Worm (Caenorhabditis elegans) whole organism, L3 larva: Measurements from ENCODE around the gene fbxa-224.

ENCODE experiments used
- R02D3.7 ChIP-seq: fragments of 150-350 bp; optimal IDR thresholded peaks from 2 replicates; lab custom pipeline; 2014; ENCODE audit warnings: missing biosample characterization, missing genetic modification characterization
- ZK546.5 ChIP-seq: sonication (generic microtip); optimal IDR thresholded peaks from 2 replicates; lab custom pipeline; 2017; ENCODE audit warnings: missing biosample characterization, missing genetic modification characterization
- ama-1 ChIP-seq: fragments of 150-350 bp; optimal IDR thresholded peaks from 2 replicates; lab custom pipeline; 2018
- ceh-28 ChIP-seq: fragments of 150-350 bp; optimal IDR thresholded peaks from 2 replicates; lab custom pipeline; 2014; ENCODE audit warnings: missing biosample characterization, missing genetic modification reagents, missing genetic modification characterization
- ceh-9 ChIP-seq: sonication (generic microtip); optimal IDR thresholded peaks from 2 replicates; lab custom pipeline; 2018; ENCODE audit warnings: missing biosample characterization, missing genetic modification characterization
- daf-12 ChIP-seq: fragments of 150-350 bp; optimal IDR thresholded peaks from 2 replicates; lab custom pipeline; 2014; ENCODE audit warnings: missing biosample characterization, missing genetic modification reagents, missing genetic modification characterization
- egl-27 ChIP-seq: sonication (generic microtip); optimal IDR thresholded peaks from 4 replicates; lab custom pipeline; 2017; ENCODE audit warnings: missing biosample characterization, missing genetic modification reagents, missing genetic modification characterization
- egl-5 ChIP-seq: fragments of 150-350 bp; optimal IDR thresholded peaks from 2 replicates; lab custom pipeline; 2017; ENCODE audit warnings: missing biosample characterization, missing genetic modification reagents, missing genetic modification characterization, inconsistent platforms
- elt-1 ChIP-seq: fragments of 150-350 bp; optimal IDR thresholded peaks from 2 replicates; lab custom pipeline; 2014; ENCODE audit warnings: missing biosample characterization, missing genetic modification characterization
- elt-2 ChIP-seq: sonication (generic microtip); optimal IDR thresholded peaks from 2 replicates; lab custom pipeline; 2016; ENCODE audit warnings: missing genetic modification reagents, mild to moderate bottlenecking, missing genetic modification characterization, missing compliant biosample characterization
- elt-3 ChIP-seq, 3 experiments: fragments of 150-350 bp in 1 of 3; sonication (generic microtip) in 2 of 3; optimal IDR thresholded peaks; 2 replicates in 2 of 3; 4 replicates in 1 of 3; lab custom pipeline; 2014 to 2017; ENCODE audit warnings: missing biosample characterization in 3 of 3, missing genetic modification characterization in 3 of 3
- eor-1 ChIP-seq, 2 experiments: fragments of 150-350 bp; optimal IDR thresholded peaks; 2 replicates each; lab custom pipeline; 2014 to 2018; ENCODE audit warnings: missing biosample characterization in 2 of 2, missing genetic modification characterization in 2 of 2
- fkh-10 ChIP-seq: sonication (generic microtip); optimal IDR thresholded peaks from 2 replicates; lab custom pipeline; 2017; ENCODE audit warnings: missing biosample characterization, missing genetic modification reagents, missing genetic modification characterization
- hmg-11 ChIP-seq: sonication (generic microtip); optimal IDR thresholded peaks from 2 replicates; lab custom pipeline; 2016; ENCODE audit warnings: missing genetic modification characterization, missing compliant biosample characterization
- jun-1 ChIP-seq: fragments of 150-350 bp; optimal IDR thresholded peaks from 2 replicates; lab custom pipeline; 2014; ENCODE audit warnings: missing biosample characterization, missing genetic modification reagents, missing genetic modification characterization
- lin-15B ChIP-seq: fragments of 150-350 bp; optimal IDR thresholded peaks from 2 replicates; lab custom pipeline; 2014; ENCODE audit warnings: missing biosample characterization, missing genetic modification characterization
- lin-39 ChIP-seq: fragments of 150-350 bp; optimal IDR thresholded peaks from 2 replicates; lab custom pipeline; 2018; ENCODE audit warnings: missing biosample characterization, missing genetic modification reagents, missing genetic modification characterization
- mdl-1 ChIP-seq: fragments of 150-350 bp; optimal IDR thresholded peaks from 2 replicates; lab custom pipeline; 2014; ENCODE audit warnings: missing biosample characterization, missing genetic modification characterization
- mml-1 ChIP-seq: fragments of 150-350 bp; sonication (generic microtip); optimal IDR thresholded peaks from 3 replicates; lab custom pipeline; 2014; ENCODE audit warnings: missing biosample characterization, missing genetic modification characterization
- nfya-1 ChIP-seq: sonication (generic microtip); optimal IDR thresholded peaks from 2 replicates; lab custom pipeline; 2017; ENCODE audit warnings: missing genetic modification characterization, mild to moderate bottlenecking, missing compliant biosample characterization, antibody characterized with exemption, moderate library complexity; ENCODE audit not compliant: insufficient read depth
- nhr-11 ChIP-seq: fragments of 150-350 bp; optimal IDR thresholded peaks from 2 replicates; lab custom pipeline; 2014; ENCODE audit warnings: missing biosample characterization, missing genetic modification characterization
- nhr-23 ChIP-seq: fragments of 150-350 bp; optimal IDR thresholded peaks from 2 replicates; lab custom pipeline; 2014; ENCODE audit warnings: missing biosample characterization, missing genetic modification reagents, missing genetic modification characterization
- nhr-237 ChIP-seq: fragments of 150-350 bp; optimal IDR thresholded peaks from 2 replicates; lab custom pipeline; 2014; ENCODE audit warnings: missing biosample characterization, missing genetic modification characterization
- nhr-25 ChIP-seq: sonication (generic microtip); optimal IDR thresholded peaks from 2 replicates; lab custom pipeline; 2017; ENCODE audit warnings: missing biosample characterization, missing genetic modification characterization
- nhr-28 ChIP-seq: fragments of 150-350 bp; optimal IDR thresholded peaks from 2 replicates; lab custom pipeline; 2014; ENCODE audit warnings: missing biosample characterization, missing genetic modification characterization
- nhr-43 ChIP-seq: sonication (generic microtip); optimal IDR thresholded peaks from 2 replicates; lab custom pipeline; 2016; ENCODE audit warnings: mild to moderate bottlenecking, missing genetic modification characterization, missing compliant biosample characterization; ENCODE audit not compliant: poor library complexity, severe bottlenecking
- nhr-67 ChIP-seq: fragments of 150-350 bp; optimal IDR thresholded peaks from 2 replicates; lab custom pipeline; 2014; ENCODE audit warnings: missing biosample characterization, missing genetic modification characterization
- nhr-76 ChIP-seq: fragments of 150-350 bp; sonication (generic microtip); optimal IDR thresholded peaks from 5 replicates; lab custom pipeline; 2014; ENCODE audit warnings: missing biosample characterization, missing genetic modification characterization
- nhr-77 ChIP-seq: fragments of 150-350 bp; optimal IDR thresholded peaks from 2 replicates; lab custom pipeline; 2014; ENCODE audit warnings: missing biosample characterization, missing genetic modification characterization
- pha-4 ChIP-seq: fragments of 150-350 bp; optimal IDR thresholded peaks from 2 replicates; lab custom pipeline; 2014; ENCODE audit warnings: missing biosample characterization, missing genetic modification reagents, missing genetic modification characterization
- pqm-1 ChIP-seq: fragments of 150-350 bp; optimal IDR thresholded peaks from 2 replicates; lab custom pipeline; 2017; ENCODE audit warnings: missing biosample characterization, missing genetic modification characterization, inconsistent platforms
- sea-2 ChIP-seq: fragments of 150-350 bp; sonication (generic microtip); optimal IDR thresholded peaks from 4 replicates; lab custom pipeline; 2014; ENCODE audit warnings: missing biosample characterization, missing genetic modification reagents, missing genetic modification characterization
- skn-1 ChIP-seq: fragments of 150-350 bp; optimal IDR thresholded peaks from 2 replicates; lab custom pipeline; 2014; ENCODE audit warnings: missing biosample characterization, missing genetic modification characterization
- tbx-2 ChIP-seq: sonication (generic microtip); optimal IDR thresholded peaks from 2 replicates; lab custom pipeline; 2016; ENCODE audit warnings: mild to moderate bottlenecking, missing genetic modification characterization, missing compliant biosample characterization
- unc-62 ChIP-seq: fragments of 150-350 bp; sonication (generic microtip); optimal IDR thresholded peaks from 4 replicates; lab custom pipeline; 2014; ENCODE audit warnings: missing biosample characterization, missing genetic modification reagents, missing genetic modification characterization
- ztf-11 ChIP-seq: fragments of 150-350 bp; optimal IDR thresholded peaks from 2 replicates; lab custom pipeline; 2014; ENCODE audit warnings: missing biosample characterization, missing genetic modification characterization
- ztf-4 ChIP-seq: fragments of 150-350 bp; optimal IDR thresholded peaks from 2 replicates; lab custom pipeline; 2014; ENCODE audit warnings: missing biosample characterization, missing genetic modification characterization

Gene fbxa-224

ce11 chrII:7528210-7528609 lies 19.7 kb downstream of the fbxa-224 start:
- TF ChIP-seq nhr-25 (tag; lab: Kevin White, UChicago), result peak; percentile 57
- peak; percentile 78 for TF ChIP-seq pqm-1 (tag; lab: Kevin White, UChicago)
- TF ChIP-seq ztf-4 (tag; lab: Kevin White, UChicago), result no peak
- no peak for TF ChIP-seq eor-1 (tag; optimal IDR thresholded peaks at IDR 0.05; lab: Kevin White, UChicago)
- peak; percentile 39 for TF ChIP-seq mml-1
- peak; percentile 45 for TF ChIP-seq jun-1
- TF ChIP-seq elt-2, result peak; percentile 86
- no peak for TF ChIP-seq egl-5 (tag; lab: Kevin White, UChicago)
- TF ChIP-seq nhr-23 (tag; lab: Kevin White, UChicago), result peak; percentile 89
- TF ChIP-seq nhr-43 (tag; lab: Kevin White, UChicago), result peak; percentile 94
- TF ChIP-seq ceh-28 (tag; lab: Kevin White, UChicago), result peak; percentile 6
- peak; percentile 25 for TF ChIP-seq tbx-2 (tag; lab: Kevin White, UChicago)
- no peak for TF ChIP-seq nhr-77
- TF ChIP-seq, all 47 proteins: peak for 9

ce11 chrII:7525458-7525857 lies 22.5 kb downstream of the fbxa-224 start, which contains the start of the genes ZK1290.7 and rnh-1.1:
TSS of gene ZK1290.7 (minus strand) at chrII:7525558.
TSS of gene rnh-1.1 (plus strand) at chrII:7525738.
- no peak for TF ChIP-seq elt-2
- TF ChIP-seq unc-62, result no peak
- TF ChIP-seq lin-39 (tag; lab: Kevin White, UChicago), result no peak
- TF ChIP-seq sea-2 (GFP tag; lab: Kevin White, UChicago), result no peak
- TF ChIP-seq nhr-237, result no peak
- no peak for TF ChIP-seq daf-12 (tag; lab: Kevin White, UChicago)
- no peak for TF ChIP-seq ama-1 (lab: Kevin White, UChicago)
- TF ChIP-seq ZK546.5 (tag; lab: Kevin White, UChicago), result no peak
- no peak for TF ChIP-seq nhr-76 (tag; lab: Kevin White, UChicago)
- no peak for TF ChIP-seq mdl-1 (tag; lab: Kevin White, UChicago)
- TF ChIP-seq nhr-23 (tag; lab: Kevin White, UChicago), result no peak
- TF ChIP-seq nhr-25 (tag; lab: Kevin White, UChicago), result no peak
- TF ChIP-seq, all 47 proteins: peak for 0

ce11 chrII:7523281-7523680 lies 24.7 kb downstream of the fbxa-224 start, which contains the start of gene ZK1290.15:
TSS of gene ZK1290.15 (plus strand) at chrII:7523581.
- TF ChIP-seq skn-1 (tag; lab: Kevin White, UChicago), result no peak

- no peak for TF ChIP-seq elt-1 (tag; lab: Kevin White, UChicago)
- TF ChIP-seq, all 47 proteins: peak for 0
These were observed 26.5 kb downstream of the fbxa-224 start for ce11 chrII:7521420-7521819.

ce11 chrII:7519221-7519620 lies 28.7 kb downstream of the fbxa-224 start, which contains the start of gene glb-9:
TSS of gene glb-9 (minus strand) at chrII:7519321.
- TF ChIP-seq pha-4 (tag; lab: Kevin White, UChicago) (no peak), nfya-1 (tag; lab: Kevin White, UChicago) (no peak), nhr-43 (tag; lab: Kevin White, UChicago) (no peak), lin-15B (tag; lab: Kevin White, UChicago) (no peak), pqm-1 (tag; lab: Kevin White, UChicago) (no peak), skn-1 (tag; lab: Kevin White, UChicago) (no peak), mdl-1 (tag; lab: Kevin White, UChicago) (no peak), jun-1 (no peak), nhr-67 (tag; lab: Kevin White, UChicago) (no peak), egl-5 (tag; lab: Kevin White, UChicago) (no peak), mml-1 (no peak), egl-27 (no peak), ZK546.5 (tag; lab: Kevin White, UChicago) (no peak)
- TF ChIP-seq, all 47 proteins: peak for 0

- TF ChIP-seq fkh-10 (no peak), nhr-11 (tag; lab: Kevin White, UChicago) (no peak), nhr-28 (tag; lab: Kevin White, UChicago) (no peak), nhr-76 (tag; lab: Kevin White, UChicago) (no peak), ztf-11 (tag; lab: Kevin White, UChicago) (no peak), R02D3.7 (no peak), ceh-9 (tag; lab: Kevin White, UChicago) (no peak), daf-12 (tag; lab: Kevin White, UChicago) (no peak), hmg-11 (tag; lab: Kevin White, UChicago) (no peak), elt-3 (tag; optimal IDR thresholded peaks at IDR 0.05; lab: Kevin White, UChicago) (no peak), nhr-23 (tag; lab: Kevin White, UChicago) (no peak), ztf-4 (tag; lab: Kevin White, UChicago) (no peak), ama-1 (lab: Kevin White, UChicago) (no peak)
These were observed 42.9 kb downstream of the fbxa-224 start, which contains the start of gene C28F5.1 for ce11 chrII:7505005-7505404. TSS of gene C28F5.1 (plus strand) at chrII:7505305.
